Worm (Caenorhabditis elegans) whole organism, L2 larva: Measurements from ENCODE around the gene T22E5.6.

Source experiments
- ZK546.5 ChIP-seq: sonication (generic microtip); optimal IDR thresholded peaks from 2 replicates; lab custom pipeline; 2017; ENCODE audit warnings: missing biosample characterization, missing genetic modification characterization
- alr-1 ChIP-seq: fragments of 150-350 bp; optimal IDR thresholded peaks from 2 replicates; lab custom pipeline; 2014; ENCODE audit warnings: missing biosample characterization, missing genetic modification characterization
- ama-1 ChIP-seq: fragments of 150-350 bp; optimal IDR thresholded peaks from 2 replicates; lab custom pipeline; 2018; ENCODE audit warnings: inconsistent platforms
- elt-3 ChIP-seq: sonication (generic microtip); optimal IDR thresholded peaks from 2 replicates; lab custom pipeline; 2017; ENCODE audit warnings: missing biosample characterization, missing genetic modification characterization
- nhr-11 ChIP-seq: fragments of 150-350 bp; optimal IDR thresholded peaks from 2 replicates; lab custom pipeline; 2014; ENCODE audit warnings: missing biosample characterization, missing genetic modification characterization
- snpc-4 ChIP-seq: fragments of 150-350 bp; optimal IDR thresholded peaks from 2 replicates; lab custom pipeline; 2014; ENCODE audit warnings: missing biosample characterization, missing genetic modification characterization
- unc-39 ChIP-seq: fragments of 150-350 bp; optimal IDR thresholded peaks from 2 replicates; lab custom pipeline; 2014; ENCODE audit warnings: missing biosample characterization, missing genetic modification characterization
- unc-55 ChIP-seq: fragments of 150-350 bp; sonication (generic microtip); optimal IDR thresholded peaks from 3 replicates; lab custom pipeline; 2014; ENCODE audit warnings: missing biosample characterization, missing genetic modification reagents, missing genetic modification characterization
- unc-62 ChIP-seq: fragments of 150-350 bp; optimal IDR thresholded peaks from 2 replicates; lab custom pipeline; 2014; ENCODE audit warnings: missing biosample characterization, missing genetic modification reagents, missing genetic modification characterization

- no peak for TF ChIP-seq ama-1 (lab: Kevin White, UChicago)
- no peak for TF ChIP-seq unc-39 (tag; lab: Kevin White, UChicago)
- TF ChIP-seq snpc-4 (tag; lab: Kevin White, UChicago): no peak
- TF ChIP-seq ZK546.5 (tag; lab: Kevin White, UChicago): no peak
- no peak for TF ChIP-seq nhr-11 (tag; lab: Kevin White, UChicago)
- no peak for TF ChIP-seq unc-62 (GFP tag; lab: Kevin White, UChicago)
- no peak for TF ChIP-seq elt-3 (tag; lab: Kevin White, UChicago)
- TF ChIP-seq unc-55 (GFP tag; lab: Kevin White, UChicago): no peak
- no peak for TF ChIP-seq alr-1 (tag; lab: Kevin White, UChicago)
Observed at ce11 chrX:6443373-6443772, 27.2 kb upstream of the T22E5.6 start, which contains the start of gene K10C2.7.
